Worm (Caenorhabditis elegans) whole organism, L3 larva: ENCODE results near the gene oac-21.
"Not testable (repeated sequence)": the region's sequence is repeated elsewhere in the genome, so short reads cannot be mapped to it uniquely, and the experiment has no call there.

Experiments
- aly-2 ChIP-seq: fragments of 150-350 bp; optimal IDR thresholded peaks from 2 replicates; lab custom pipeline; 2014; ENCODE audit warnings: missing biosample characterization, missing genetic modification characterization
- ama-1 ChIP-seq: fragments of 150-350 bp; optimal IDR thresholded peaks from 2 replicates; lab custom pipeline; 2018
- ceh-16 ChIP-seq: sonication (generic microtip); optimal IDR thresholded peaks from 2 replicates; lab custom pipeline; 2017; ENCODE audit warnings: missing biosample characterization, missing genetic modification characterization
- ceh-28 ChIP-seq: fragments of 150-350 bp; optimal IDR thresholded peaks from 2 replicates; lab custom pipeline; 2014; ENCODE audit warnings: missing biosample characterization, missing genetic modification reagents, missing genetic modification characterization
- elt-1 ChIP-seq: fragments of 150-350 bp; optimal IDR thresholded peaks from 2 replicates; lab custom pipeline; 2014; ENCODE audit warnings: missing biosample characterization, missing genetic modification characterization
- elt-2 ChIP-seq: sonication (generic microtip); optimal IDR thresholded peaks from 2 replicates; lab custom pipeline; 2016; ENCODE audit warnings: missing genetic modification reagents, mild to moderate bottlenecking, missing genetic modification characterization, missing compliant biosample characterization
- elt-3 ChIP-seq, 3 experiments: fragments of 150-350 bp in 1 of 3; sonication (generic microtip) in 2 of 3; optimal IDR thresholded peaks; 2 replicates in 2 of 3; 4 replicates in 1 of 3; lab custom pipeline; 2014 to 2017; ENCODE audit warnings: missing biosample characterization in 3 of 3, missing genetic modification characterization in 3 of 3
- eor-1 ChIP-seq, 2 experiments: fragments of 150-350 bp; optimal IDR thresholded peaks; 2 replicates each; lab custom pipeline; 2014 to 2018; ENCODE audit warnings: missing biosample characterization in 2 of 2, missing genetic modification characterization in 2 of 2
- fkh-10 ChIP-seq: sonication (generic microtip); optimal IDR thresholded peaks from 2 replicates; lab custom pipeline; 2017; ENCODE audit warnings: missing biosample characterization, missing genetic modification reagents, missing genetic modification characterization
- fos-1 ChIP-seq: fragments of 150-350 bp; optimal IDR thresholded peaks from 2 replicates; lab custom pipeline; 2014; ENCODE audit warnings: missing biosample characterization, missing genetic modification characterization
- hmg-11 ChIP-seq: sonication (generic microtip); optimal IDR thresholded peaks from 2 replicates; lab custom pipeline; 2016; ENCODE audit warnings: missing genetic modification characterization, missing compliant biosample characterization
- jun-1 ChIP-seq: fragments of 150-350 bp; optimal IDR thresholded peaks from 2 replicates; lab custom pipeline; 2014; ENCODE audit warnings: missing biosample characterization, missing genetic modification reagents, missing genetic modification characterization
- lin-15B ChIP-seq: fragments of 150-350 bp; optimal IDR thresholded peaks from 2 replicates; lab custom pipeline; 2014; ENCODE audit warnings: missing biosample characterization, missing genetic modification characterization
- lin-39 ChIP-seq: fragments of 150-350 bp; optimal IDR thresholded peaks from 2 replicates; lab custom pipeline; 2018; ENCODE audit warnings: missing biosample characterization, missing genetic modification reagents, missing genetic modification characterization
- mdl-1 ChIP-seq: fragments of 150-350 bp; optimal IDR thresholded peaks from 2 replicates; lab custom pipeline; 2014; ENCODE audit warnings: missing biosample characterization, missing genetic modification characterization
- nfya-1 ChIP-seq: sonication (generic microtip); optimal IDR thresholded peaks from 2 replicates; lab custom pipeline; 2017; ENCODE audit warnings: missing genetic modification characterization, mild to moderate bottlenecking, missing compliant biosample characterization, antibody characterized with exemption, moderate library complexity; ENCODE audit not compliant: insufficient read depth
- nhr-11 ChIP-seq: fragments of 150-350 bp; optimal IDR thresholded peaks from 2 replicates; lab custom pipeline; 2014; ENCODE audit warnings: missing biosample characterization, missing genetic modification characterization
- nhr-23 ChIP-seq: fragments of 150-350 bp; optimal IDR thresholded peaks from 2 replicates; lab custom pipeline; 2014; ENCODE audit warnings: missing biosample characterization, missing genetic modification reagents, missing genetic modification characterization
- nhr-237 ChIP-seq: fragments of 150-350 bp; optimal IDR thresholded peaks from 2 replicates; lab custom pipeline; 2014; ENCODE audit warnings: missing biosample characterization, missing genetic modification characterization
- nhr-25 ChIP-seq: sonication (generic microtip); optimal IDR thresholded peaks from 2 replicates; lab custom pipeline; 2017; ENCODE audit warnings: missing biosample characterization, missing genetic modification characterization
- nhr-28 ChIP-seq: fragments of 150-350 bp; optimal IDR thresholded peaks from 2 replicates; lab custom pipeline; 2014; ENCODE audit warnings: missing biosample characterization, missing genetic modification characterization
- nhr-67 ChIP-seq: fragments of 150-350 bp; optimal IDR thresholded peaks from 2 replicates; lab custom pipeline; 2014; ENCODE audit warnings: missing biosample characterization, missing genetic modification characterization
- nhr-77 ChIP-seq: fragments of 150-350 bp; optimal IDR thresholded peaks from 2 replicates; lab custom pipeline; 2014; ENCODE audit warnings: missing biosample characterization, missing genetic modification characterization
- pha-4 ChIP-seq: fragments of 150-350 bp; optimal IDR thresholded peaks from 2 replicates; lab custom pipeline; 2014; ENCODE audit warnings: missing biosample characterization, missing genetic modification reagents, missing genetic modification characterization
- pqm-1 ChIP-seq: fragments of 150-350 bp; optimal IDR thresholded peaks from 2 replicates; lab custom pipeline; 2017; ENCODE audit warnings: missing biosample characterization, missing genetic modification characterization, inconsistent platforms
- skn-1 ChIP-seq: fragments of 150-350 bp; optimal IDR thresholded peaks from 2 replicates; lab custom pipeline; 2014; ENCODE audit warnings: missing biosample characterization, missing genetic modification characterization
- tbx-2 ChIP-seq: sonication (generic microtip); optimal IDR thresholded peaks from 2 replicates; lab custom pipeline; 2016; ENCODE audit warnings: mild to moderate bottlenecking, missing genetic modification characterization, missing compliant biosample characterization
- unc-39 ChIP-seq: sonication (generic microtip); optimal IDR thresholded peaks from 4 replicates; lab custom pipeline; 2017; ENCODE audit warnings: missing biosample characterization, missing genetic modification characterization
- unc-62 ChIP-seq: fragments of 150-350 bp; sonication (generic microtip); optimal IDR thresholded peaks from 4 replicates; lab custom pipeline; 2014; ENCODE audit warnings: missing biosample characterization, missing genetic modification reagents, missing genetic modification characterization
- zag-1 ChIP-seq: fragments of 150-350 bp; optimal IDR thresholded peaks from 2 replicates; lab custom pipeline; 2014; ENCODE audit warnings: missing biosample characterization, missing genetic modification characterization

Gene oac-21

DNA sequence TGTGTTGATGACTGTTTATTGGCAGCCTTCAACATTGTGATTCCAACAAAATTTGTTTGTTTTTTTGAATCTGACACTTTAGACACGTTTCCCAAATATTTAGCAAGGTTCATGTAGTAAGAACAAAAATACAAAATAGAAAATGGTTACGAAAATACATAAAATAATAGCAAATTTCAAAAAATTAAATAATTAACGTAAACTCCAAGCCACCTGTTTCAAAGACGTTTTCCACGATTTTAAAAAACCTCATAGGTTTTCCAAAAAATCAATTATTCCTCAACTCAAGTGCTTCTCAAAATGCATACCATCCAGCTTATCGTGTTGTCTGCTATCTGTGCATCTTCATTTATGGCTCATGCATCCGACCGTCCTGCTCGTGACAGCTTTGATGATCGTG, 28.3 kb downstream of the oac-21 start, which contains the start of gene F56D6.14:
F56D6.14 (plus strand) TSS at position 301 of the 400 bp plus-strand sequence.
- TF ChIP-seq elt-3 (tag; optimal IDR thresholded peaks at IDR 0.05; lab: Kevin White, UChicago) (no peak), aly-2 (tag; lab: Kevin White, UChicago) (no peak), ceh-28 (tag; lab: Kevin White, UChicago) (no peak), jun-1 (tag; lab: Kevin White, UChicago) (no peak), nhr-23 (tag; lab: Kevin White, UChicago) (no peak), ceh-16 (tag; lab: Kevin White, UChicago) (no peak), nhr-25 (tag; lab: Kevin White, UChicago) (no peak)

ce11 chrIV:3918160-3918559, 29.1 kb downstream of the oac-21 start, which contains the start of gene F56D6.23:
Gene F56D6.23 (plus strand): TSS chrIV:3918460.
- TF ChIP-seq tbx-2, result no peak
- no peak for TF ChIP-seq ceh-28 (tag; lab: Kevin White, UChicago)
- no peak for TF ChIP-seq elt-2 (tag; lab: Kevin White, UChicago)
- TF ChIP-seq mdl-1 (tag; lab: Kevin White, UChicago), result no peak
- no peak for TF ChIP-seq lin-15B
- no peak for TF ChIP-seq hmg-11 (tag; lab: Kevin White, UChicago)
- TF ChIP-seq nhr-77 (tag; lab: Kevin White, UChicago), result no peak
- TF ChIP-seq ama-1 (lab: Kevin White, UChicago), result no peak
- no peak for TF ChIP-seq nhr-28 (tag; lab: Kevin White, UChicago)
- no peak for TF ChIP-seq lin-39
- no peak for TF ChIP-seq elt-1 (tag; lab: Kevin White, UChicago)
- TF ChIP-seq unc-62, result no peak
- no peak for TF ChIP-seq nhr-67 (tag; lab: Kevin White, UChicago)

ce11 chrIV:3919506-3919905, 30.4 kb downstream of the oac-21 start, which contains the start of gene srz-19:
Gene srz-19 (plus strand): TSS chrIV:3919806.
- TF ChIP-seq fkh-10 (GFP tag; lab: Kevin White, UChicago), result no peak
- no peak for TF ChIP-seq nhr-28 (tag; lab: Kevin White, UChicago)
- no peak for TF ChIP-seq jun-1 (tag; lab: Kevin White, UChicago)
- no peak for TF ChIP-seq nfya-1 (tag; lab: Kevin White, UChicago)
- no peak for TF ChIP-seq eor-1 (tag; optimal IDR thresholded peaks at IDR 0.05; lab: Kevin White, UChicago)
- no peak for TF ChIP-seq unc-39
- no peak for TF ChIP-seq elt-3 (tag; optimal IDR thresholded peaks at IDR 0.05; lab: Kevin White, UChicago)
- TF ChIP-seq fos-1 (tag; lab: Kevin White, UChicago), result no peak
- no peak for TF ChIP-seq ceh-28 (tag; lab: Kevin White, UChicago)
- no peak for TF ChIP-seq nhr-237
- no peak for TF ChIP-seq nhr-23 (tag; lab: Kevin White, UChicago)
- TF ChIP-seq, all 47 proteins: peak for 0

ce11 chrIV:3921898-3922297, 32.8 kb downstream of the oac-21 start, which contains the start of gene clec-67:
Gene clec-67 (plus strand): TSS chrIV:3922165.
- TF ChIP-seq skn-1 (tag; lab: Kevin White, UChicago) (no peak), jun-1 (tag; lab: Kevin White, UChicago) (peak; percentile 2), elt-2 (tag; lab: Kevin White, UChicago) (peak; percentile 84), pqm-1 (tag; lab: Kevin White, UChicago) (peak; percentile 45), elt-1 (tag; lab: Kevin White, UChicago) (no peak)

DNA sequence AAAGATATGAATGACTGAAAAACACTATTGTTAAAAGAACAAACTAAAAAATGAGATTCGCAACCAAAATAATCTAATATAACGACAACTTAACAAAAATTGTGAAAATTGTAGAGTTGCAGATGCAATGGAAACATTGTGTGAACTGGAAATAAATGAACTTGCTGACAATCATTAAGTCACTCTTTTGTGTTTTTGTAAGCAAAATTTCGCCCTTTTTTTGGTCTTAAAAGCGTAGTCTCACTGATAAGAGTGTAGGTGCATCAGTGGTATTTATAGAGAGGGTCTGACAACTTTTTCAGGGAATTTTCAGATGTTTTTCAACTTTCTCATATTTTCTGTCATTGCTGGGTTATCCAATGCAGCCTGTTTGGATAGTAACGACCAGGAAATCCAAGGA, 37.1 kb downstream of the oac-21 start, which contains the start of gene clec-68:
clec-68 (plus strand) TSS at position 301 of the 400 bp plus-strand sequence.
- no peak for TF ChIP-seq nhr-67 (tag; lab: Kevin White, UChicago)
- TF ChIP-seq pha-4 (tag; lab: Kevin White, UChicago), result no peak
- TF ChIP-seq mdl-1 (tag; lab: Kevin White, UChicago), result no peak
- TF ChIP-seq nhr-11 (tag; lab: Kevin White, UChicago), result no peak
- TF ChIP-seq skn-1 (tag; lab: Kevin White, UChicago), result no peak
- no peak for TF ChIP-seq zag-1

- TF ChIP-seq pqm-1 (tag; lab: Kevin White, UChicago); nhr-237; unc-62: not testable (repeated sequence)
These were observed 43.3 kb downstream of the oac-21 start, which contains the start of gene clec-70 for ce11 chrIV:3932408-3932807. Gene clec-70 (plus strand): TSS chrIV:3932708.
